Worm (Caenorhabditis elegans) whole organism, L3 larva: ENCODE measurements around the gene mog-2.

Source experiments
- aly-2 ChIP-seq: fragments of 150-350 bp; optimal IDR thresholded peaks from 2 replicates; lab custom pipeline; 2014; ENCODE audit warnings: missing biosample characterization, missing genetic modification characterization
- ceh-9 ChIP-seq: sonication (generic microtip); optimal IDR thresholded peaks from 2 replicates; lab custom pipeline; 2018; ENCODE audit warnings: missing biosample characterization, missing genetic modification characterization
- elt-1 ChIP-seq: fragments of 150-350 bp; optimal IDR thresholded peaks from 2 replicates; lab custom pipeline; 2014; ENCODE audit warnings: missing biosample characterization, missing genetic modification characterization
- elt-3 ChIP-seq, 3 experiments: fragments of 150-350 bp in 1 of 3; sonication (generic microtip) in 2 of 3; optimal IDR thresholded peaks; 2 replicates in 2 of 3; 4 replicates in 1 of 3; lab custom pipeline; 2014 to 2017; ENCODE audit warnings: missing biosample characterization in 3 of 3, missing genetic modification characterization in 3 of 3
- fkh-10 ChIP-seq: sonication (generic microtip); optimal IDR thresholded peaks from 2 replicates; lab custom pipeline; 2017; ENCODE audit warnings: missing biosample characterization, missing genetic modification reagents, missing genetic modification characterization
- nfya-1 ChIP-seq: sonication (generic microtip); optimal IDR thresholded peaks from 2 replicates; lab custom pipeline; 2017; ENCODE audit warnings: missing genetic modification characterization, mild to moderate bottlenecking, missing compliant biosample characterization, antibody characterized with exemption, moderate library complexity; ENCODE audit not compliant: insufficient read depth
- nhr-237 ChIP-seq: fragments of 150-350 bp; optimal IDR thresholded peaks from 2 replicates; lab custom pipeline; 2014; ENCODE audit warnings: missing biosample characterization, missing genetic modification characterization
- nhr-25 ChIP-seq: sonication (generic microtip); optimal IDR thresholded peaks from 2 replicates; lab custom pipeline; 2017; ENCODE audit warnings: missing biosample characterization, missing genetic modification characterization
- nhr-76 ChIP-seq: fragments of 150-350 bp; sonication (generic microtip); optimal IDR thresholded peaks from 5 replicates; lab custom pipeline; 2014; ENCODE audit warnings: missing biosample characterization, missing genetic modification characterization
- nhr-77 ChIP-seq: fragments of 150-350 bp; optimal IDR thresholded peaks from 2 replicates; lab custom pipeline; 2014; ENCODE audit warnings: missing biosample characterization, missing genetic modification characterization
- pha-4 ChIP-seq: fragments of 150-350 bp; optimal IDR thresholded peaks from 2 replicates; lab custom pipeline; 2014; ENCODE audit warnings: missing biosample characterization, missing genetic modification reagents, missing genetic modification characterization
- pqm-1 ChIP-seq: fragments of 150-350 bp; optimal IDR thresholded peaks from 2 replicates; lab custom pipeline; 2017; ENCODE audit warnings: missing biosample characterization, missing genetic modification characterization, inconsistent platforms
- snpc-4 ChIP-seq: fragments of 150-350 bp; optimal IDR thresholded peaks from 2 replicates; lab custom pipeline; 2014; ENCODE audit warnings: missing biosample characterization, missing genetic modification characterization

DNA sequence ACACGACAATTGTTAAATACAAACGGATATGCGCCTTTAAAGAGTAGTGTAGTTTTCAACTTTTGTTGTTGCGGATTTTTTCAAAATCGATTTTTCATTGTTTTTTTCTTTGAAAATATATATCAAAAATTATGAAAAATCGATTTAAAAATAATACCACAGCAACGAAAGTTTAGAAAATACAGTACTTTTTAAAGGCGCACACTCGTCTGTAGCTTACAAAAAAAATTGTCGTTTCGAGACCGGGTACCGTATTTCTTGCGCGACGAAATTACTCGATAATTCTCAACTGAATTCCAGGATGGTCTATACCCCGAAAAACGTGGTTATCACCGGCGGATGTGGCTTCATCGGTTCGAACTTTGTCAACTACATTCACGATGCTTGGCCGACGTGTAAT is 29.4 kb upstream of the mog-2 start, which contains the start of gene rml-4:
- TF ChIP-seq nhr-77 (tag; lab: Kevin White, UChicago), result no peak
- TF ChIP-seq snpc-4 (tag; lab: Kevin White, UChicago), result no peak
- TF ChIP-seq nhr-237 (tag; lab: Kevin White, UChicago), result no peak
- TF ChIP-seq elt-1, result no peak
- no peak for TF ChIP-seq elt-3 (tag; optimal IDR thresholded peaks at IDR 0.05; lab: Kevin White, UChicago)
- no peak for TF ChIP-seq ceh-9
- no peak for TF ChIP-seq fkh-10 (GFP tag; lab: Kevin White, UChicago)
- TF ChIP-seq aly-2, result no peak
- no peak for TF ChIP-seq nfya-1
- no peak for TF ChIP-seq nhr-25 (tag; lab: Kevin White, UChicago)
- no peak for TF ChIP-seq pqm-1 (tag; lab: Kevin White, UChicago)
- no peak for TF ChIP-seq pha-4 (tag; lab: Kevin White, UChicago)
- no peak for TF ChIP-seq nhr-76 (tag; lab: Kevin White, UChicago)
